Worm (Caenorhabditis elegans): Measurements from ENCODE around the gene rnp-2.

The rnp-2 gene

DNA sequence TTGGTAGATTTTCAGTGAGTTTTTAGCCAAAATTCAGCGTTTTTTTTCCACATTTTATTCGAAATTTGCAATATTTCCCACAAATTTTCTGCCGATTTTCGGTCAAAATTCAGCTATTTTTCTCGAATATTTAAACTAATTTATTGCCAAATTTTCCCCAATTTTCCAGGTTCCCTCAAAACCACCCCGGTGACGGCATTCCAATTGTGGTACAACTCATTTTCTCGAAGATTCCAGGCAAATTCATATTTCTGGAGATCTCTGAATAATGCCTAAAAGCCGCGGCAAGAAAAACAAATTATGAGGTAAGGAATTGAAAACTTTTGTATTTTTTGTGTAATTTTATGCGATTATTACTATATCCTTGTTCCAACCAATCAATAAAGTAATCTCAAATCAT, 35.2 kb downstream of the rnp-2 start, which contains the start of gene osgn-1:
osgn-1 (plus strand) TSS at position 301 of the 400 bp plus-strand sequence.
- no peak for TF ChIP-seq fkh-10 (GFP tag; optimal IDR thresholded peaks at IDR 0.05)
- TF ChIP-seq elt-1 (tag; optimal IDR thresholded peaks at IDR 0.05), result no peak
- TF ChIP-seq ztf-4 (tag; optimal IDR thresholded peaks at IDR 0.05), result no peak
- no peak for TF ChIP-seq mml-1 (tag; optimal IDR thresholded peaks at IDR 0.05)
- TF ChIP-seq fkh-2 (tag; optimal IDR thresholded peaks at IDR 0.05), result no peak
- no peak for TF ChIP-seq skn-1 (tag; optimal IDR thresholded peaks at IDR 0.05)
- no peak for TF ChIP-seq sea-2 (GFP tag; optimal IDR thresholded peaks at IDR 0.05)
- TF ChIP-seq unc-62 (GFP tag; optimal IDR thresholded peaks at IDR 0.05), result no peak
- TF ChIP-seq nhr-28 (tag; optimal IDR thresholded peaks at IDR 0.05), result no peak
- no peak for TF ChIP-seq ceh-28 (tag; optimal IDR thresholded peaks at IDR 0.05)
- no peak for TF ChIP-seq lin-15B (tag; optimal IDR thresholded peaks at IDR 0.05)
- TF ChIP-seq elt-2 (tag; optimal IDR thresholded peaks at IDR 0.05), result no peak
- no peak for TF ChIP-seq nhr-76 (tag; optimal IDR thresholded peaks at IDR 0.05)
- TF ChIP-seq ceh-9 (tag; optimal IDR thresholded peaks at IDR 0.05), result no peak
- no peak for TF ChIP-seq lsy-12 (tag; optimal IDR thresholded peaks at IDR 0.05)
- no peak for TF ChIP-seq unc-39 (tag; optimal IDR thresholded peaks at IDR 0.05)
- no peak for TF ChIP-seq jun-1 (tag; optimal IDR thresholded peaks at IDR 0.05)

DNA sequence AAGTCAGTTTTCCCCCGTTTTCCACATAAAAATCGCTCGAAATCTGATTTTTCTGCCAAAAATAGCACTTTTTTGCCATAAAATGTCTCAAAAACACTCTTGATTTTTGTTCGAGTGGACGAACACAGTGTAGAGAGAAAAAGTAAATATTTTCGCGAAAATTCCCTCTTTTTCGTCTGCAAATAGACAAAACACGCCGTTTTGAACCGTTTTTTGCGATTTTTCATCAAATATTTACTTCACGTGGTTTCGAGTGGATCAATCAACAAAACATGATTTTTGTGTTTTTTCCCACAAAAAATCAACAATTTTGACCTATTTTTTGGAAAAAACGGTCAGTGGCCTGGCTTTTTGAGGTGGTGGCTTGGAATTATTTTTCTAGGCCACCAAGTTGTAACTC, 37.2 kb downstream of the rnp-2 start:
- TF ChIP-seq zag-1 (tag; optimal IDR thresholded peaks at IDR 0.05) (no peak), nhr-237 (tag; optimal IDR thresholded peaks at IDR 0.05) (no peak), pha-4 (tag; optimal IDR thresholded peaks at IDR 0.05) (peak; percentile 98), nhr-67 (tag; optimal IDR thresholded peaks at IDR 0.05) (no peak), skn-1 (tag; optimal IDR thresholded peaks at IDR 0.05) (no peak), elt-3 (tag; optimal IDR thresholded peaks at IDR 0.05) (no peak)

DNA sequence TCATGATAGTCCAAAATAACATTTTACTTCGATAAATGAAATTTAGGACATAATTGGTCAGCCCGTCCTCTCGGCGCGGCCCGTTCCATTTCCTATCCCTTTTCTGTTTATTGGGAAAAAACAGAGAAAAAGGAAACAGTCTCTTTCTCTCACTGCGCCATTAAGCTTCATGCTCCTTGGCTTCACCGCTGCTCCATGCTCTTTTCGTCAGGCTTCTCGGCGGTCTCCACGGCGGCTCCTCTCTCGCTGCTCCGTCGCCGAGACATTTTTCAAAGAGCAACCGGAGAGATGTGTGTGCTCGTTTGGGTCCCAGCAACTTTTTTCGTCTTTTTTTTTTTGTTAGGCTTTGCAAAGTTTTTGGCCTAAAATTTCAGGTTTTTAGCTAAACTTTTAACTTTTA, 39.0 kb downstream of the rnp-2 start:
- no peak for TF ChIP-seq zag-1 (tag; optimal IDR thresholded peaks at IDR 0.05)
- no peak for TF ChIP-seq tbx-2 (tag; optimal IDR thresholded peaks at IDR 0.05)
- TF ChIP-seq ztf-11 (tag; optimal IDR thresholded peaks at IDR 0.05), result no peak
- peak; percentile 37 for TF ChIP-seq nfya-1 (tag; optimal IDR thresholded peaks at IDR 0.05; ENCODE audit: insufficient read depth)
- no peak for TF ChIP-seq ceh-16 (tag; optimal IDR thresholded peaks at IDR 0.05)
- peak; percentile 15 for TF ChIP-seq lin-15B (tag; optimal IDR thresholded peaks at IDR 0.05)
- TF ChIP-seq unc-39 (tag; optimal IDR thresholded peaks at IDR 0.05), result no peak
- peak; percentile 34 for TF ChIP-seq lin-39 (tag; optimal IDR thresholded peaks at IDR 0.05)
- TF ChIP-seq fkh-2 (tag; optimal IDR thresholded peaks at IDR 0.05), result no peak
- no peak for TF ChIP-seq ZK546.5 (tag; optimal IDR thresholded peaks at IDR 0.05)

DNA sequence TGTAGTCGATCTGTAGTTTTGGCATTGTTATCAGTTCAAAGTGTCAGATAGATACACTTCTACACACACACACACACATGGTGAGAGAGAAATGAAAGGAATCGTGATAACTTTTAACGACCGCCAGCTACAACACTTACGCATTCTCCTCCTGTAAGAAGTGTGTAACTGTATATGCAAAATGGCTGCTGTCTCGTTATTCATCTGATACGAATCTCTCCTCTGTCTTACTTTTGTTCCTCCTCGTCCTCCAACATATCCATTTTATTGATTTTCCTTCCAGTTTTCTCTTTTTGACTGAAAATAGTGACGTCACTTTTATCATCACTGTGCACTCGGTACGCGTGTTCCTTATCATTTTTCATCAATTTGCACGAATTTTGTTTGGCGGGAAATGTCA, 40.9 kb downstream of the rnp-2 start:
- TF ChIP-seq nhr-25 (tag; optimal IDR thresholded peaks at IDR 0.05), result peak; percentile 7
- peak; percentile 19 for TF ChIP-seq skn-1 (tag; optimal IDR thresholded peaks at IDR 0.05)
- no peak for TF ChIP-seq tbx-2 (tag; optimal IDR thresholded peaks at IDR 0.05)
- peak; percentile 74 for TF ChIP-seq pqm-1 (tag; optimal IDR thresholded peaks at IDR 0.05)
- TF ChIP-seq elt-2 (tag; optimal IDR thresholded peaks at IDR 0.05), result peak; percentile 83
- TF ChIP-seq aly-2 (tag; optimal IDR thresholded peaks at IDR 0.05), result no peak
- TF ChIP-seq mml-1 (tag; optimal IDR thresholded peaks at IDR 0.05), result no peak
- TF ChIP-seq sea-2 (GFP tag; optimal IDR thresholded peaks at IDR 0.05), result no peak
- no peak for TF ChIP-seq ztf-11 (tag; optimal IDR thresholded peaks at IDR 0.05)
- TF ChIP-seq nhr-43 (tag; optimal IDR thresholded peaks at IDR 0.05; ENCODE audit: poor library complexity, severe bottlenecking), result no peak

DNA sequence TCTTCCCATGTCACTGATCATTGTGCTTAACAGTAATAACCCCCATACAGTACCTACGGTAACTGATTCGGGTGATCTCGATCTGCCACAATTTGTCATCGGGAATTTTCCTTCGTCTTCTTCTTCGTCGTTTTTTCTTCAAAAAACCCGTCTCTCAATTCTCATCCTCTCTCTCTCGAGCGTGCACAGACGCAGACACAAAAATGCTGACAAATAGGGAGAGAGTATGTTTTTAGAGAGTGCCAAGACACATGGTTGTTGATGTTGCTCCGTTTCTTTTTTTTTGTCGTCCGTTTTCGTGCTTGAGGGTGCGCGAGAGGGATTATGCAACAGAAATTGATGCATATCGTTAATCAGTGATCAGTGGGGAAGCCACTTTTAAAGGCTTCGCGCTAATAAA, 43.5 kb downstream of the rnp-2 start:
- TF ChIP-seq ceh-28 (tag; optimal IDR thresholded peaks at IDR 0.05) (no peak), zag-1 (tag; optimal IDR thresholded peaks at IDR 0.05) (no peak), nhr-25 (tag; optimal IDR thresholded peaks at IDR 0.05) (peak; percentile 36), R02D3.7 (tag; optimal IDR thresholded peaks at IDR 0.05) (peak; percentile 47), nhr-43 (tag; optimal IDR thresholded peaks at IDR 0.05; ENCODE audit: poor library complexity, severe bottlenecking) (peak; percentile 78), ZK546.5 (tag; optimal IDR thresholded peaks at IDR 0.05) (no peak), sea-2 (GFP tag; optimal IDR thresholded peaks at IDR 0.05) (no peak), nhr-23 (tag; optimal IDR thresholded peaks at IDR 0.05) (peak; percentile 30), unc-39 (tag; optimal IDR thresholded peaks at IDR 0.05) (no peak), jun-1 (tag; optimal IDR thresholded peaks at IDR 0.05) (peak; percentile 57), ztf-11 (tag; optimal IDR thresholded peaks at IDR 0.05) (no peak), nhr-12 (tag; optimal IDR thresholded peaks at IDR 0.05) (no peak), snpc-4 (tag; optimal IDR thresholded peaks at IDR 0.05) (peak; percentile 38), tbx-2 (tag; optimal IDR thresholded peaks at IDR 0.05) (no peak), lin-15B (tag; optimal IDR thresholded peaks at IDR 0.05) (peak; percentile 48), pqm-1 (tag; optimal IDR thresholded peaks at IDR 0.05) (peak; percentile 25), nfya-1 (tag; optimal IDR thresholded peaks at IDR 0.05; ENCODE audit: insufficient read depth) (peak; percentile 87), nhr-237 (tag; optimal IDR thresholded peaks at IDR 0.05) (no peak), nhr-76 (tag; optimal IDR thresholded peaks at IDR 0.05) (no peak), fkh-2 (tag; optimal IDR thresholded peaks at IDR 0.05) (no peak), egl-5 (tag; optimal IDR thresholded peaks at IDR 0.05) (peak; percentile 34), fkh-10 (GFP tag; optimal IDR thresholded peaks at IDR 0.05) (no peak), ceh-9 (tag; optimal IDR thresholded peaks at IDR 0.05) (no peak), aly-2 (tag; optimal IDR thresholded peaks at IDR 0.05) (no peak), egl-27 (tag; optimal IDR thresholded peaks at IDR 0.05) (no peak), elt-2 (tag; optimal IDR thresholded peaks at IDR 0.05) (peak; percentile 40), daf-12 (tag; optimal IDR thresholded peaks at IDR 0.05) (no peak), hmg-11 (tag; optimal IDR thresholded peaks at IDR 0.05) (peak; percentile 78), ceh-82 (tag; optimal IDR thresholded peaks at IDR 0.05) (no peak), elt-3 (tag; optimal IDR thresholded peaks at IDR 0.05) (peak in 1 of 3 experiments; percentile 2), nhr-67 (tag; optimal IDR thresholded peaks at IDR 0.05) (no peak), lsy-12 (tag; optimal IDR thresholded peaks at IDR 0.05) (peak; percentile 11), elt-1 (tag; optimal IDR thresholded peaks at IDR 0.05) (no peak)
